Worm (Caenorhabditis elegans) whole organism, L4 larva: ENCODE results near the gene srlf-14.

ENCODE experiments used
- F44E2.7 ChIP-seq: fragments of 200-800 bp; sonication (Bioruptor generic); IDR thresholded peaks from 2 replicates; pipeline ENCODE4 v2.1.2; 2022; ENCODE audit warnings: missing genetic modification characterization, missing compliant biosample characterization
- ZK546.5 ChIP-seq, 2 experiments: sonication (generic microtip); optimal IDR thresholded peaks; 2 replicates each; lab custom pipeline; 2017; ENCODE audit warnings: missing biosample characterization in 2 of 2, missing genetic modification characterization in 2 of 2
- ctbp-1 ChIP-seq: fragments of 200-800 bp; sonication (Bioruptor generic); IDR thresholded peaks from 2 replicates; pipeline ENCODE4 v1.3.6; 2022; ENCODE audit warnings: missing genetic modification reagents, missing genetic modification characterization, missing compliant biosample characterization
- daf-19 ChIP-seq: fragments of 200-800 bp; sonication (Bioruptor generic); conservative IDR thresholded peaks from 2 replicates; pipeline ENCODE4 v1.3.6; 2022; ENCODE audit warnings: missing genetic modification characterization, missing compliant biosample characterization
- lin-39 ChIP-seq: fragments of 150-350 bp; optimal IDR thresholded peaks from 2 replicates; lab custom pipeline; 2014; ENCODE audit warnings: missing biosample characterization, missing genetic modification reagents, missing genetic modification characterization
- madf-9 ChIP-seq: fragments of 200-800 bp; sonication (Bioruptor generic); conservative IDR thresholded peaks from 2 replicates; pipeline ENCODE4 v1.3.6; 2022; ENCODE audit warnings: missing genetic modification reagents, missing genetic modification characterization, missing compliant biosample characterization
- mdl-1 ChIP-seq, 2 experiments: fragments of 150-350 bp in 1 of 2; sonication (generic microtip) in 1 of 2; optimal IDR thresholded peaks; 2 replicates each; lab custom pipeline; 2014 to 2017; ENCODE audit warnings: missing biosample characterization in 2 of 2, missing genetic modification characterization in 2 of 2
- mep-1 ChIP-seq: fragments of 150-350 bp; sonication (generic microtip); optimal IDR thresholded peaks from 3 replicates; lab custom pipeline; 2014; ENCODE audit warnings: missing biosample characterization, missing genetic modification characterization
- nhr-6 ChIP-seq: fragments of 150-350 bp; optimal IDR thresholded peaks from 2 replicates; lab custom pipeline; 2014; ENCODE audit warnings: missing biosample characterization, missing genetic modification characterization
- pha-4 ChIP-seq, 2 experiments: fragments of 150-350 bp in 1 of 2; fragments of 200-800 bp in 1 of 2; sonication (Bioruptor generic) in 1 of 2; IDR thresholded peaks in 1 of 2; optimal IDR thresholded peaks in 1 of 2; 2 replicates each; pipeline versions ENCODE4 v1.3.6 to Lab custom; 2014 to 2022; ENCODE audit warnings: missing genetic modification characterization in 2 of 2, missing genetic modification reagents in 2 of 2, missing biosample characterization in 1 of 2, missing compliant biosample characterization in 1 of 2
- pqm-1 ChIP-seq: sonication (generic microtip); optimal IDR thresholded peaks from 2 replicates; lab custom pipeline; 2017; ENCODE audit warnings: missing biosample characterization, missing genetic modification characterization
- unc-39 ChIP-seq: sonication (generic microtip); optimal IDR thresholded peaks from 2 replicates; lab custom pipeline; 2017; ENCODE audit warnings: missing biosample characterization, missing genetic modification characterization

- TF ChIP-seq lin-39 (tag; lab: Kevin White, UChicago), result no peak
- TF ChIP-seq unc-39 (tag; lab: Kevin White, UChicago), result no peak
- no peak for TF ChIP-seq F44E2.7 (GFP tag; lab: Robert Waterston, UW)
- no peak for TF ChIP-seq mdl-1 (tag; optimal IDR thresholded peaks at IDR 0.05; lab: Kevin White, UChicago)
- TF ChIP-seq pqm-1, result no peak
- no peak for TF ChIP-seq ZK546.5 (tag; optimal IDR thresholded peaks at IDR 0.05; lab: Kevin White, UChicago)
- no peak for TF ChIP-seq daf-19
- TF ChIP-seq madf-9 (GFP tag; lab: Robert Waterston, UW), result no peak
- no peak for TF ChIP-seq ctbp-1 (GFP tag; lab: Robert Waterston, UW)
- no peak for TF ChIP-seq pha-4 (GFP tag; IDR thresholded peaks at IDR 0.05; lab: Robert Waterston, UW)
- TF ChIP-seq pha-4 (tag; optimal IDR thresholded peaks at IDR 0.05; lab: Kevin White, UChicago), result no peak
- TF ChIP-seq mep-1 (tag; lab: Kevin White, UChicago), result no peak
- no peak for TF ChIP-seq nhr-6 (tag; lab: Kevin White, UChicago)
Observed at ce11 chrIV:10898160-10898559, 4.0 kb upstream of the srlf-14 start.
